Fruit fly (Drosophila melanogaster) whole organism, wandering third instar larva: Measurements from ENCODE around the gene vito.

ENCODE experiments used
- Abd-B ChIP-seq: fragments of >200 bp; optimal IDR thresholded peaks from 2 replicates; lab custom pipeline; 2017; ENCODE audit warnings: missing biosample characterization, missing genetic modification characterization
- CG32264 ChIP-seq: fragments of 200-800 bp; sonication (Bioruptor generic); optimal IDR thresholded peaks from 2 replicates; lab custom pipeline; 2016; ENCODE audit warnings: missing biosample characterization, missing genetic modification characterization
- CG9705 ChIP-seq: fragments of 200-800 bp; sonication (Bioruptor generic); optimal IDR thresholded peaks from 2 replicates; lab custom pipeline; 2018; ENCODE audit warnings: missing biosample characterization, mild to moderate bottlenecking, missing genetic modification characterization
- Dif ChIP-seq: fragments of 200-275, 200-300 bp; sonication (Bioruptor generic); optimal IDR thresholded peaks from 2 replicates; lab custom pipeline; 2018; ENCODE audit warnings: missing biosample characterization, missing genetic modification characterization; ENCODE audit not compliant: partially characterized antibody
- GATAd ChIP-seq: sonication (Bioruptor generic); optimal IDR thresholded peaks from 2 replicates; lab custom pipeline; 2016; ENCODE audit warnings: missing biosample characterization, missing genetic modification characterization
- HLH106 ChIP-seq: fragments of 200-800 bp; optimal IDR thresholded peaks from 3 replicates; lab custom pipeline; 2019; ENCODE audit warnings: missing biosample characterization, mild to moderate bottlenecking, missing genetic modification characterization, moderate library complexity
- Hnf4 ChIP-seq: fragments of 200-800 bp; sonication (Bioruptor generic); optimal IDR thresholded peaks from 2 replicates; lab custom pipeline; 2016; ENCODE audit warnings: missing biosample characterization, mild to moderate bottlenecking, missing genetic modification characterization
- Hr78 ChIP-seq: fragments of >200 bp; optimal IDR thresholded peaks from 2 replicates; lab custom pipeline; 2017; ENCODE audit warnings: missing biosample characterization, missing genetic modification characterization
- Mio ChIP-seq: sonication (Bioruptor generic); optimal IDR thresholded peaks from 2 replicates; lab custom pipeline; 2016; ENCODE audit warnings: missing biosample characterization, missing genetic modification characterization
- Myc ChIP-seq: fragments of >200 bp; optimal IDR thresholded peaks from 2 replicates; lab custom pipeline; 2017
- N ChIP-seq: fragments of >200 bp; optimal IDR thresholded peaks from 2 replicates; lab custom pipeline; 2018; ENCODE audit warnings: missing biosample characterization, missing external identifiers, missing genetic modification characterization
- OdsH ChIP-seq: fragments of 200-800 bp; sonication (Bioruptor generic); optimal IDR thresholded peaks from 2 replicates; lab custom pipeline; 2016; ENCODE audit warnings: missing biosample characterization, mild to moderate bottlenecking, missing genetic modification characterization
- Rel ChIP-seq, 2 experiments: fragments of 200-800 bp; sonication (Bioruptor generic) in 1 of 2; optimal IDR thresholded peaks; 2 replicates in 1 of 2; 3 replicates in 1 of 2; lab custom pipeline; 2016 to 2019; ENCODE audit warnings: mild to moderate bottlenecking in 2 of 2, missing biosample characterization in 2 of 2, missing genetic modification characterization in 2 of 2, moderate library complexity in 1 of 2
- Sp1 ChIP-seq: fragments of 200-800 bp; sonication (Bioruptor generic); optimal IDR thresholded peaks from 3 replicates; lab custom pipeline; 2019; ENCODE audit warnings: missing biosample characterization, mild to moderate bottlenecking, missing genetic modification characterization, moderate library complexity
- dl ChIP-seq, 2 experiments: fragments of 175-275, 200-275 bp in 1 of 2; fragments of 200-275 bp in 1 of 2; sonication (Bioruptor generic); optimal IDR thresholded peaks; lab custom pipeline; 2018; ENCODE audit warnings: mild to moderate bottlenecking in 2 of 2, missing biosample characterization in 2 of 2, missing genetic modification characterization in 2 of 2, moderate library complexity in 2 of 2; ENCODE audit not compliant: partially characterized antibody in 2 of 2, insufficient read depth in 1 of 2
- dsf ChIP-seq: sonication (Bioruptor generic); optimal IDR thresholded peaks from 2 replicates; lab custom pipeline; 2016; ENCODE audit warnings: missing biosample characterization, missing genetic modification characterization, borderline replicate concordance
- foxo ChIP-seq, 2 experiments: fragments of 200-800 bp; sonication (Bioruptor generic); optimal IDR thresholded peaks; 2 replicates in 1 of 2; 3 replicates in 1 of 2; lab custom pipeline; 2016 to 2017; ENCODE audit warnings: missing biosample characterization in 2 of 2, missing genetic modification characterization in 2 of 2
- fru ChIP-seq: fragments of 200-800 bp; sonication (Bioruptor generic); optimal IDR thresholded peaks from 3 replicates; lab custom pipeline; 2016; ENCODE audit warnings: missing biosample characterization, mild to moderate bottlenecking, missing genetic modification characterization
- h ChIP-seq: fragments of 200-800 bp; sonication (Bioruptor generic); optimal IDR thresholded peaks from 3 replicates; lab custom pipeline; 2016; ENCODE audit warnings: missing biosample characterization, mild to moderate bottlenecking, missing genetic modification characterization
- psq ChIP-seq: fragments of 200-800 bp; sonication (Bioruptor generic); optimal IDR thresholded peaks from 3 replicates; lab custom pipeline; 2017; ENCODE audit warnings: missing biosample characterization, mild to moderate bottlenecking, missing genetic modification characterization, moderate library complexity
- sage ChIP-seq: fragments of 200-800 bp; sonication (Bioruptor generic); optimal IDR thresholded peaks from 2 replicates; lab custom pipeline; 2016; ENCODE audit warnings: missing biosample characterization, mild to moderate bottlenecking, missing genetic modification characterization
- sv ChIP-seq: fragments of 200-800 bp; sonication (Bioruptor generic); optimal IDR thresholded peaks from 3 replicates; lab custom pipeline; 2016; ENCODE audit warnings: missing biosample characterization, missing genetic modification characterization
- tai ChIP-seq: sonication (Bioruptor generic); optimal IDR thresholded peaks from 2 replicates; lab custom pipeline; 2016; ENCODE audit warnings: missing biosample characterization, missing genetic modification characterization
- usp ChIP-seq: fragments of >200 bp; optimal IDR thresholded peaks from 2 replicates; lab custom pipeline; 2017; ENCODE audit warnings: missing biosample characterization, missing genetic modification characterization

The vito gene

dm6 chr3L:5751740-5752579, 25.2 kb downstream of the vito start, which contains the start of gene DnaJ-1 (continued):
- TF ChIP-seq N, result no peak
- peak; percentile 8 for TF ChIP-seq HLH106
- TF ChIP-seq Abd-B (GFP tag; lab: Kevin White, UChicago), result no peak
- TF ChIP-seq dl (GFP tag; optimal IDR thresholded peaks at IDR 0.05; lab: Kevin White, UChicago; ENCODE audit: insufficient read depth in 1 of 2, partially characterized antibody in 2 of 2), result no peak
- peak in 1 of 2 experiments; percentile 37 for TF ChIP-seq foxo (GFP tag; optimal IDR thresholded peaks at IDR 0.05; lab: Kevin White, UChicago)
- no peak for TF ChIP-seq GATAd
- TF ChIP-seq, all 38 proteins: peak for 12

- no peak for TF ChIP-seq CG32264 (GFP tag; lab: Kevin White, UChicago)
- no peak for TF ChIP-seq Rel (GFP tag; optimal IDR thresholded peaks at IDR 0.05; lab: Kevin White, UChicago)
- TF ChIP-seq Rel (tag; optimal IDR thresholded peaks at IDR 0.05; lab: Kevin White, UChicago), result peak; percentile 97
- no peak for TF ChIP-seq OdsH (GFP tag; lab: Kevin White, UChicago)
Measured at dm6 chr3L:5751417-5751739, 25.8 kb downstream of the vito start.

dm6 chr3L:5749616-5750336, 27.4 kb downstream of the vito start:
- TF ChIP-seq CG9705 (GFP tag; lab: Kevin White, UChicago), result no peak
- TF ChIP-seq sage (GFP tag; lab: Kevin White, UChicago), result peak; percentile 26
- peak; percentile 84 for TF ChIP-seq Myc (lab: Kevin White, UChicago)

- TF ChIP-seq psq, result no peak
- no peak for TF ChIP-seq foxo (GFP tag; optimal IDR thresholded peaks at IDR 0.05; lab: Kevin White, UChicago)
- no peak for TF ChIP-seq sv (GFP tag; lab: Kevin White, UChicago)
- TF ChIP-seq Hnf4 (GFP tag; lab: Kevin White, UChicago), result no peak
- TF ChIP-seq Hr78 (GFP tag; lab: Kevin White, UChicago), result no peak
- TF ChIP-seq Sp1, result no peak
- TF ChIP-seq Rel (GFP tag; optimal IDR thresholded peaks at IDR 0.05; lab: Kevin White, UChicago), result no peak
- no peak for TF ChIP-seq Rel (tag; optimal IDR thresholded peaks at IDR 0.05; lab: Kevin White, UChicago)
- TF ChIP-seq CG9705 (GFP tag; lab: Kevin White, UChicago), result no peak
- TF ChIP-seq Abd-B (GFP tag; lab: Kevin White, UChicago), result no peak
- no peak for TF ChIP-seq Dif (GFP tag; lab: Kevin White, UChicago)
- no peak for TF ChIP-seq Mio
- TF ChIP-seq dl (GFP tag; optimal IDR thresholded peaks at IDR 0.05; lab: Kevin White, UChicago; ENCODE audit: insufficient read depth in 1 of 2, partially characterized antibody in 2 of 2), result no peak
- no peak for TF ChIP-seq h (GFP tag; lab: Kevin White, UChicago)
- no peak for TF ChIP-seq sage (GFP tag; lab: Kevin White, UChicago)
- no peak for TF ChIP-seq CG32264 (GFP tag; lab: Kevin White, UChicago)
- TF ChIP-seq tai, result no peak
- TF ChIP-seq N, result no peak
- TF ChIP-seq fru (GFP tag; lab: Kevin White, UChicago), result no peak
- no peak for TF ChIP-seq usp (GFP tag; lab: Kevin White, UChicago)
- no peak for TF ChIP-seq dsf
Measured at dm6 chr3L:5731639-5732038, 45.5 kb downstream of the vito start.
